Fruit fly (Drosophila melanogaster) whole organism, embryonic: Measurements from ENCODE around the gene CG9926.
A peak's percentile ranks its signal among the peaks of the same experiment; 100 is the strongest.

Source experiments
- ATbp ChIP-seq: fragments of 200-800 bp; sonication (Bioruptor generic); optimal IDR thresholded peaks from 2 replicates; lab custom pipeline; 2017; ENCODE audit warnings: missing biosample characterization, mild to moderate bottlenecking, missing genetic modification characterization, missing genetic modification reagents
- Aef1 ChIP-seq: fragments of 200-800 bp; sonication (Bioruptor generic); IDR thresholded peaks from 3 replicates; pipeline ENCODE4 v1.3.6; 2022; ENCODE audit warnings: missing biosample characterization, missing genetic modification characterization
- BEAF-32 ChIP-seq: fragments of 200-800 bp; sonication (Bioruptor generic); optimal IDR thresholded peaks from 3 replicates; lab custom pipeline; 2017; ENCODE audit warnings: missing biosample characterization, missing genetic modification characterization, mild to moderate bottlenecking, moderate library complexity, missing genetic modification reagents
- CG10147 ChIP-seq: fragments of 200-800 bp; sonication (Bioruptor generic); optimal IDR thresholded peaks from 2 replicates; lab custom pipeline; 2019; ENCODE audit warnings: missing biosample characterization, mild to moderate bottlenecking, missing genetic modification characterization, moderate library complexity
- CG10979 ChIP-seq: fragments of 200-800 bp; sonication (Bioruptor generic); optimal IDR thresholded peaks from 2 replicates; lab custom pipeline; 2018; ENCODE audit warnings: missing biosample characterization, mild to moderate bottlenecking, missing genetic modification characterization, moderate library complexity
- CG13624 ChIP-seq: fragments of 200-800 bp; sonication (Bioruptor generic); optimal IDR thresholded peaks from 2 replicates; lab custom pipeline; 2016; ENCODE audit warnings: missing biosample characterization, missing genetic modification characterization
- CG17186 ChIP-seq: fragments of 200-800 bp; sonication (Bioruptor generic); optimal IDR thresholded peaks from 3 replicates; lab custom pipeline; 2017; ENCODE audit warnings: missing biosample characterization, missing genetic modification reagents, missing genetic modification characterization
- CG2202 ChIP-seq: fragments of 200-800 bp; sonication (Bioruptor generic); optimal IDR thresholded peaks from 2 replicates; lab custom pipeline; 2018; ENCODE audit warnings: missing biosample characterization, mild to moderate bottlenecking, missing genetic modification characterization
- CG2889 ChIP-seq: fragments of 200-800 bp; sonication (Bioruptor generic); IDR thresholded peaks from 3 replicates; pipeline ENCODE4 v1.3.6; 2022; ENCODE audit warnings: missing biosample characterization, missing genetic modification characterization
- CG4360 ChIP-seq: fragments of 200-800 bp; sonication (Bioruptor generic); IDR thresholded peaks from 2 replicates; pipeline ENCODE4 v1.3.6; 2022; ENCODE audit warnings: missing biosample characterization, missing genetic modification characterization
- CG4707 ChIP-seq: fragments of 200-800 bp; sonication (Bioruptor generic); optimal IDR thresholded peaks from 2 replicates; lab custom pipeline; 2018; ENCODE audit warnings: missing biosample characterization, mild to moderate bottlenecking, missing genetic modification characterization, moderate library complexity
- CG5245 ChIP-seq: fragments of 200-800 bp; sonication (Bioruptor generic); optimal IDR thresholded peaks from 3 replicates; lab custom pipeline; 2016; ENCODE audit warnings: missing biosample characterization, missing genetic modification characterization
- CG5953 ChIP-seq: fragments of 200-800 bp; sonication (Bioruptor generic); IDR thresholded peaks from 2 replicates; pipeline ENCODE4 v1.3.6; 2022; ENCODE audit warnings: missing biosample characterization, missing genetic modification characterization
- CG9437 ChIP-seq: fragments of 200-800 bp; sonication (Bioruptor generic); optimal IDR thresholded peaks from 2 replicates; lab custom pipeline; 2018; ENCODE audit warnings: missing biosample characterization, mild to moderate bottlenecking, missing genetic modification characterization
- CG9727 ChIP-seq: fragments of 200-800 bp; sonication (Bioruptor generic); optimal IDR thresholded peaks from 3 replicates; lab custom pipeline; 2017; ENCODE audit warnings: missing biosample characterization, mild to moderate bottlenecking, missing genetic modification characterization
- CTCF ChIP-seq: fragments of 200-800 bp; sonication (Bioruptor generic); optimal IDR thresholded peaks from 2 replicates; lab custom pipeline; 2017; ENCODE audit warnings: missing biosample characterization, mild to moderate bottlenecking, missing genetic modification characterization, moderate library complexity
- Dad ChIP-seq: fragments of 200-800 bp; sonication (Bioruptor generic); optimal IDR thresholded peaks from 3 replicates; lab custom pipeline; 2016; ENCODE audit warnings: missing biosample characterization, missing genetic modification characterization
- Dbx ChIP-seq: fragments of 200-800 bp; sonication (Bioruptor generic); IDR thresholded peaks from 3 replicates; pipeline ENCODE4 v1.3.6; 2022; ENCODE audit warnings: missing biosample characterization, missing genetic modification characterization
- E2f1 ChIP-seq: fragments of 200-800 bp; sonication (Bioruptor generic); IDR thresholded peaks from 2 replicates; pipeline ENCODE4 v1.3.6; 2022; ENCODE audit warnings: missing biosample characterization, missing genetic modification characterization
- HLH54F ChIP-seq: fragments of 200-800 bp; sonication (Bioruptor generic); optimal IDR thresholded peaks from 3 replicates; lab custom pipeline; 2016; ENCODE audit warnings: missing biosample characterization, missing genetic modification characterization
- Hr3 ChIP-seq: fragments of 200-800 bp; sonication (Bioruptor generic); optimal IDR thresholded peaks from 3 replicates; lab custom pipeline; 2016; ENCODE audit warnings: missing biosample characterization, missing genetic modification characterization
- Nf-YA ChIP-seq: fragments of 200-800 bp; sonication (Bioruptor generic); IDR thresholded peaks from 2 replicates; pipeline ENCODE4 v1.3.6; 2022; ENCODE audit warnings: missing biosample characterization, missing genetic modification characterization
- Nf-YB ChIP-seq: fragments of 200-800 bp; sonication (Bioruptor generic); optimal IDR thresholded peaks from 3 replicates; lab custom pipeline; 2019; ENCODE audit warnings: missing biosample characterization, mild to moderate bottlenecking, missing genetic modification characterization, moderate library complexity
- Nf-YC ChIP-seq: fragments of 200-800 bp; optimal IDR thresholded peaks from 3 replicates; lab custom pipeline; 2019; ENCODE audit warnings: missing biosample characterization, mild to moderate bottlenecking, missing genetic modification characterization, moderate library complexity
- Oaz ChIP-seq: fragments of 200-800 bp; sonication (Bioruptor generic); IDR thresholded peaks from 2 replicates; pipeline ENCODE4 v1.3.6; 2022; ENCODE audit warnings: missing biosample characterization, missing genetic modification characterization
- Usf ChIP-seq: fragments of 200-800 bp; sonication (Bioruptor generic); optimal IDR thresholded peaks from 2 replicates; lab custom pipeline; 2017; ENCODE audit warnings: missing genotype, missing biosample characterization, missing genetic modification characterization
- amos ChIP-seq: fragments of 200-800 bp; sonication (Bioruptor generic); IDR thresholded peaks from 2 replicates; pipeline ENCODE4 v1.3.6; 2022; ENCODE audit warnings: missing biosample characterization, missing genetic modification characterization; ENCODE audit not compliant: partially characterized antibody
- bbx ChIP-seq: fragments of 200-800 bp; sonication (Bioruptor generic); IDR thresholded peaks from 2 replicates; pipeline ENCODE4 v1.3.6; 2022; ENCODE audit warnings: missing biosample characterization, missing genetic modification characterization; ENCODE audit not compliant: partially characterized antibody
- bcd ChIP-seq: fragments of 200-800 bp; sonication (Bioruptor generic); optimal IDR thresholded peaks from 2 replicates; lab custom pipeline; 2017; ENCODE audit warnings: missing biosample characterization, mild to moderate bottlenecking, missing genetic modification characterization
- bsh ChIP-seq, 2 experiments: fragments of 200-800 bp; sonication (Bioruptor generic); optimal IDR thresholded peaks; 2 replicates each; lab custom pipeline; 2017 to 2018; ENCODE audit warnings: mild to moderate bottlenecking in 2 of 2, missing biosample characterization in 2 of 2, missing genetic modification characterization in 2 of 2, moderate library complexity in 1 of 2
- btn ChIP-seq: fragments of 200-800 bp; sonication (Bioruptor generic); optimal IDR thresholded peaks from 2 replicates; lab custom pipeline; 2016; ENCODE audit warnings: missing biosample characterization, missing genetic modification characterization
- chm ChIP-seq: fragments of 200-800 bp; sonication (Bioruptor generic); IDR thresholded peaks from 2 replicates; pipeline ENCODE4 v1.3.6; 2022; ENCODE audit warnings: missing biosample characterization, missing genetic modification characterization
- ci ChIP-seq: fragments of 200-800 bp; sonication (Bioruptor generic); IDR thresholded peaks from 3 replicates; pipeline ENCODE4 v1.3.6; 2022; ENCODE audit warnings: missing biosample characterization, missing genetic modification characterization
- dati ChIP-seq: fragments of 200-800 bp; sonication (Bioruptor generic); IDR thresholded peaks from 2 replicates; pipeline ENCODE4 v1.3.6; 2022; ENCODE audit warnings: missing biosample characterization, missing genetic modification characterization
- eve ChIP-seq, 2 experiments: fragments of >200 bp; optimal IDR thresholded peaks; 2 replicates each; lab custom pipeline; 2017; ENCODE audit warnings: missing biosample characterization in 2 of 2, missing genetic modification characterization in 2 of 2
- exex ChIP-seq: fragments of 200-800 bp; sonication (Bioruptor generic); optimal IDR thresholded peaks from 4 replicates; lab custom pipeline; 2018; ENCODE audit warnings: missing biosample characterization, mild to moderate bottlenecking, missing genetic modification characterization, moderate library complexity
- gsb-n ChIP-seq: fragments of 200-800 bp; sonication (Bioruptor generic); optimal IDR thresholded peaks from 3 replicates; lab custom pipeline; 2018; ENCODE audit warnings: missing biosample characterization, mild to moderate bottlenecking, missing genetic modification characterization
- gt ChIP-seq: fragments of 200-800 bp; sonication (Bioruptor generic); IDR thresholded peaks from 2 replicates; pipeline ENCODE4 v1.3.6; 2022; ENCODE audit warnings: missing biosample characterization, missing genetic modification characterization
- ham ChIP-seq: fragments of 200-800 bp; sonication (Bioruptor generic); IDR thresholded peaks from 2 replicates; pipeline ENCODE4 v1.3.6; 2022; ENCODE audit warnings: missing biosample characterization, missing genetic modification characterization
- klu ChIP-seq: fragments of 200-800 bp; sonication (Bioruptor generic); IDR thresholded peaks from 2 replicates; pipeline ENCODE4 v1.3.6; 2022; ENCODE audit warnings: missing biosample characterization, missing genetic modification characterization
- kni ChIP-seq: fragments of 200-800 bp; sonication (Bioruptor generic); optimal IDR thresholded peaks from 3 replicates; lab custom pipeline; 2017; ENCODE audit warnings: mild to moderate bottlenecking, missing biosample characterization, missing genetic modification reagents, missing genetic modification characterization
- odd ChIP-seq: fragments of 200-800 bp; sonication (Bioruptor generic); optimal IDR thresholded peaks from 2 replicates; lab custom pipeline; 2017; ENCODE audit warnings: missing biosample characterization, mild to moderate bottlenecking, missing genetic modification characterization
- peb ChIP-seq: fragments of 200-800 bp; sonication (Bioruptor generic); IDR thresholded peaks from 2 replicates; pipeline ENCODE4 v1.3.6; 2022; ENCODE audit warnings: missing biosample characterization, missing genetic modification characterization
- pita ChIP-seq: fragments of 200-800 bp; sonication (Bioruptor generic); optimal IDR thresholded peaks from 2 replicates; lab custom pipeline; 2017; ENCODE audit warnings: missing biosample characterization, mild to moderate bottlenecking, missing genetic modification characterization
- sens ChIP-seq: fragments of 200-800 bp; sonication (Bioruptor generic); peaks from one replicate; lab custom pipeline; 2016; ENCODE audit warnings: missing biosample characterization, missing genetic modification characterization
- sqz ChIP-seq: fragments of 200-800 bp; sonication (Bioruptor generic); optimal IDR thresholded peaks from 3 replicates; lab custom pipeline; 2018; ENCODE audit warnings: missing biosample characterization, mild to moderate bottlenecking, missing genetic modification characterization
- zen ChIP-seq: fragments of 200-800 bp; sonication (Bioruptor generic); optimal IDR thresholded peaks from 3 replicates; lab custom pipeline; 2018; ENCODE audit warnings: missing biosample characterization, mild to moderate bottlenecking, missing genetic modification characterization, moderate library complexity

Gene CG9926

DNA sequence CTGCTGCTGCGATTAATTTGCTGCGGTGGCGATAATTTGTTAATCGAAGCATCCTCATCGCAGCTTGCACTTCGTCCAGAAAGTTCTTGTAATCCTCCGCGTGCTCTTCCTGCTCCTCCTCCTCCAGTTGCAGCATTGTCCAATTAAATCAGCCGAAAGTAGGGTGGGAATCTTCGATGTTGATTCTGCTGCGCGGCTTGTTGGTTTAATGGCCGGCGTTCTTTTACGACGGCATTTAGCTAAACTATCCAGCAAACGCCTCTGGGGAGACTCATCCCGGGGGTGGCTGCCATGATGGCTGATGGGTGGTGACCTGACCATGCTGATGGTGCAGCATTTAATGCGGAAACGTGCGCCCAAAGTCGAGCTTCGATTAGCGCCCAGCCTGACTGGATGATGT is 1.4 kb downstream of the CG9926 start:
- TF ChIP-seq Nf-YB (GFP tag; lab: Kevin White, UChicago) (peak; percentile 76), Nf-YA (GFP tag; lab: Robert Waterston, UW) (no peak), gt (GFP tag; lab: Robert Waterston, UW) (no peak), chm (GFP tag; lab: Robert Waterston, UW) (peak; percentile 25; the same call in 1 of the 2 replicates), CG9727 (GFP tag; lab: Kevin White, UChicago) (no peak), Nf-YC (tag; lab: Kevin White, UChicago) (peak; percentile 71)
- TF ChIP-seq, all 482 proteins: peak for 3

DNA sequence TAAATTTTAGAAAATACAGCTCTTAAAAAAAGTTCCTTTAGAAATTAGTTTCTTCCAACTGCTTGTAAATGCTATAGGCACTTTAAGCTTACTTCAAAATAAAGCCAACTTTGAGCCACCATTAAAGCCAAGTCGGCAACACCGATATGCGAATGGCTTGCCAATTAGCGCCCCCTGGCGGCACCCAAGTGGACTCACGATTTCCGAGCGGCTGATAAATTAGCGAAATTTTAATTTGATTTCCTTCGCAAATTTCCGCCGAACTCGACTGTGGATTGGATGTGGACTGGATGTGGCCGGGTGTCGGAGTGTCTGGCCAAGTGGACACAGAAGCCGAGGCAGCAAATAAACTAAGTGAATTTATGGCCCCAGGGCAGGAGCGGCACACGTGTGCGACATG is 2.7 kb downstream of the CG9926 start, which contains the start of gene CG31517:
TSS of gene CG31517 (plus strand) at position 184 of the 400 bp plus-strand sequence.
- TF ChIP-seq zen (tag; lab: Kevin White, UChicago) (peak; percentile 4), CTCF (GFP tag; lab: Kevin White, UChicago) (peak; percentile 66), CG4707 (GFP tag; lab: Kevin White, UChicago) (no peak)

DNA sequence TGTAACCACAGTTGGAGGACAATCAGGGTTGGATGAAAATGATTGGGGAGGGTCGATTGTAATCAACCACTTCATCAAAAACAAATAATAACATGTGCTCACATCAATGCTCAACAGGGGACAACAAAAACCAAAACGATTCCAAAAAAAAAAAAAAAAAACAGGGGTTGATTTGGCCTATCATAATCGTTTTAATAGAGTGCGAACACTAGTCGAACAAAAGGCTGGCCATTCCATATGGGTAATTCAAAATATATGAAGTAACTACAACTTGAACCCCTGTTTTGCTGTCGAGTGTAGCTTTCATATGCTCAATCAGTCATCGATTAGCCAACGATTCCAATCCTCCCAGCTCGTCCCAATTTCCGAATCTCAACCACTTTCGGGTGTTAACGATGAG is 3.5 kb downstream of the CG9926 start:
- TF ChIP-seq ci (GFP tag; lab: Robert Waterston, UW) (0 out of 3 replicates have a peak, but pooled peaks have one; percentile 18), Nf-YC (tag; lab: Kevin White, UChicago) (peak; percentile 55), CG13624 (no peak), Oaz (GFP tag; lab: Robert Waterston, UW) (no peak), kni (GFP tag; lab: Kevin White, UChicago) (no peak), peb (GFP tag; lab: Robert Waterston, UW) (no peak), CG4360 (GFP tag; lab: Robert Waterston, UW) (0 out of 2 replicates have a peak, but pooled peaks have one; percentile 13), CG17186 (GFP tag; lab: Kevin White, UChicago) (no peak), Nf-YB (GFP tag; lab: Kevin White, UChicago) (peak; percentile 77), sqz (GFP tag; lab: Kevin White, UChicago) (peak; percentile 79), bsh (GFP tag; optimal IDR thresholded peaks at IDR 0.05; lab: Kevin White, UChicago) (no peak), CG10979 (tag; lab: Kevin White, UChicago) (no peak), klu (GFP tag; lab: Robert Waterston, UW) (no peak), odd (GFP tag; lab: Kevin White, UChicago) (no peak), gsb-n (tag; lab: Kevin White, UChicago) (peak; percentile 14), Dbx (no peak), E2f1 (GFP tag; lab: Robert Waterston, UW) (no peak), dati (GFP tag; lab: Robert Waterston, UW) (no peak), bbx (GFP tag; lab: Robert Waterston, UW) (no peak), HLH54F (GFP tag; lab: Kevin White, UChicago) (no peak), CG2202 (no peak), Hr3 (no peak), bcd (no peak), sens (GFP tag; lab: Kevin White, UChicago) (peak; percentile 75), Usf (GFP tag; lab: Kevin White, UChicago) (no peak), Dad (no peak), CG5245 (GFP tag; lab: Kevin White, UChicago) (no peak), eve (GFP tag; optimal IDR thresholded peaks at IDR 0.05; lab: Kevin White, UChicago) (peak in 1 of 2 experiments; percentile 3), exex (tag; lab: Kevin White, UChicago) (no peak), CG2889 (GFP tag; lab: Robert Waterston, UW) (0 out of 3 replicates have a peak, but pooled peaks have one; percentile 26), pita (GFP tag; lab: Kevin White, UChicago) (no peak), BEAF-32 (GFP tag; lab: Kevin White, UChicago) (no peak), amos (GFP tag; lab: Robert Waterston, UW) (no peak), btn (GFP tag; lab: Kevin White, UChicago) (no peak), ham (no peak), CG9437 (GFP tag; lab: Kevin White, UChicago) (no peak), Aef1 (no peak), CG5953 (GFP tag; lab: Robert Waterston, UW) (no peak), CG10147 (no peak), ATbp (GFP tag; lab: Kevin White, UChicago) (no peak)
